Fruit fly (Drosophila melanogaster) whole organism, embryonic: ENCODE measurements around the gene CG6689.
A peak's percentile ranks its signal among the peaks of the same experiment; 100 is the strongest.

Source experiments
- Adf1 ChIP-seq: fragments of 200-800 bp; sonication (Bioruptor generic); IDR thresholded peaks from 2 replicates; pipeline ENCODE4 v1.3.6; 2022; ENCODE audit warnings: missing biosample characterization, missing genetic modification characterization
- Bdp1 ChIP-seq: fragments of 200-800 bp; sonication (Bioruptor generic); optimal IDR thresholded peaks from 3 replicates; lab custom pipeline; 2016; ENCODE audit warnings: missing biosample characterization, missing genetic modification characterization
- CG10321 ChIP-seq: fragments of 200-800 bp; sonication (Bioruptor generic); IDR thresholded peaks from 2 replicates; pipeline ENCODE4 v1.3.6; 2022; ENCODE audit warnings: missing biosample characterization, missing genetic modification characterization
- CG10959 ChIP-seq: fragments of 200-800 bp; sonication (Bioruptor generic); IDR thresholded peaks from 2 replicates; pipeline ENCODE4 v1.3.6; 2022; ENCODE audit warnings: missing biosample characterization, missing genetic modification characterization
- CG12219 ChIP-seq: fragments of 200-800 bp; sonication (Bioruptor generic); optimal IDR thresholded peaks from 3 replicates; lab custom pipeline; 2018; ENCODE audit warnings: missing biosample characterization, mild to moderate bottlenecking, missing genetic modification characterization
- CG12659 ChIP-seq: fragments of 200-800 bp; sonication (Bioruptor generic); optimal IDR thresholded peaks from 3 replicates; lab custom pipeline; 2017; ENCODE audit warnings: mild to moderate bottlenecking, missing biosample characterization, missing genetic modification reagents, missing genetic modification characterization
- CG12744 ChIP-seq: fragments of 200-800 bp; sonication (Bioruptor generic); optimal IDR thresholded peaks from 2 replicates; lab custom pipeline; 2016; ENCODE audit warnings: missing biosample characterization, missing genetic modification characterization
- CG13123 ChIP-seq: fragments of 200-800 bp; sonication (Bioruptor generic); optimal IDR thresholded peaks from 2 replicates; lab custom pipeline; 2016; ENCODE audit warnings: missing biosample characterization, missing genetic modification characterization
- CG13287 ChIP-seq: fragments of 200-800 bp; sonication (Bioruptor generic); IDR thresholded peaks from 2 replicates; pipeline ENCODE4 v1.3.6; 2022; ENCODE audit warnings: missing biosample characterization, missing genetic modification characterization; ENCODE audit not compliant: partially characterized antibody
- CG14667 ChIP-seq: fragments of 200-800 bp; sonication (Bioruptor generic); IDR thresholded peaks from 2 replicates; pipeline ENCODE4 v1.3.6; 2022; ENCODE audit warnings: missing biosample characterization, missing genetic modification characterization
- CG15601 ChIP-seq: fragments of 200-800 bp; sonication (Bioruptor generic); optimal IDR thresholded peaks from 3 replicates; lab custom pipeline; 2019; ENCODE audit warnings: missing biosample characterization, mild to moderate bottlenecking, missing genetic modification characterization, moderate library complexity
- CG17385 ChIP-seq: fragments of 200-800 bp; sonication (Bioruptor generic); optimal IDR thresholded peaks from 3 replicates; lab custom pipeline; 2018; ENCODE audit warnings: missing biosample characterization, mild to moderate bottlenecking, missing genetic modification characterization
- CG2120 ChIP-seq: fragments of 200-800 bp; sonication (Bioruptor generic); optimal IDR thresholded peaks from 3 replicates; lab custom pipeline; 2016; ENCODE audit warnings: missing biosample characterization, missing genetic modification characterization
- CG3065 ChIP-seq: fragments of 200-800 bp; sonication (Bioruptor generic); optimal IDR thresholded peaks from 2 replicates; lab custom pipeline; 2016; ENCODE audit warnings: missing biosample characterization, missing genetic modification characterization
- CG4854 ChIP-seq: fragments of 200-800 bp; sonication (Bioruptor generic); optimal IDR thresholded peaks from 2 replicates; lab custom pipeline; 2016; ENCODE audit warnings: missing biosample characterization, missing genetic modification characterization, inconsistent platforms
- CG7839 ChIP-seq: fragments of 200-800 bp; sonication (Bioruptor generic); optimal IDR thresholded peaks from 3 replicates; lab custom pipeline; 2018; ENCODE audit warnings: missing biosample characterization, mild to moderate bottlenecking, missing genetic modification characterization, moderate library complexity
- CG9817 ChIP-seq: fragments of 200-800 bp; sonication (Bioruptor generic); optimal IDR thresholded peaks from 2 replicates; lab custom pipeline; 2018; ENCODE audit warnings: missing biosample characterization, mild to moderate bottlenecking, missing genetic modification characterization, moderate library complexity
- CG9932 ChIP-seq: fragments of 200-800 bp; sonication (Bioruptor generic); IDR thresholded peaks from 2 replicates; pipeline ENCODE4 v1.3.6; 2022; ENCODE audit warnings: missing biosample characterization, missing genetic modification characterization
- Dll ChIP-seq: fragments of 200-800 bp; sonication (Bioruptor generic); IDR thresholded peaks from 4 replicates; pipeline ENCODE4 v1.3.6; 2022; ENCODE audit warnings: missing biosample characterization, missing genetic modification characterization; ENCODE audit not compliant: partially characterized antibody
- Fer3 ChIP-seq: fragments of 200-800 bp; sonication (Bioruptor generic); optimal IDR thresholded peaks from 2 replicates; lab custom pipeline; 2018; ENCODE audit warnings: missing biosample characterization, mild to moderate bottlenecking, missing genetic modification characterization, moderate library complexity
- HLH4C ChIP-seq: fragments of 200-800 bp; sonication (Bioruptor generic); IDR thresholded peaks from 3 replicates; pipeline ENCODE4 v1.3.6; 2022; ENCODE audit warnings: missing biosample characterization, missing genetic modification characterization; ENCODE audit not compliant: partially characterized antibody
- HmgD ChIP-seq: fragments of 200-800 bp; sonication (Bioruptor generic); optimal IDR thresholded peaks from 3 replicates; lab custom pipeline; 2016; ENCODE audit warnings: missing biosample characterization, missing genetic modification characterization
- Hr3 ChIP-seq: fragments of 200-800 bp; sonication (Bioruptor generic); optimal IDR thresholded peaks from 3 replicates; lab custom pipeline; 2016; ENCODE audit warnings: missing biosample characterization, missing genetic modification characterization
- Kr ChIP-seq: fragments of 200-800 bp; sonication (Bioruptor generic); optimal IDR thresholded peaks from 2 replicates; lab custom pipeline; 2017; ENCODE audit warnings: missing biosample characterization, mild to moderate bottlenecking, missing genetic modification characterization
- Lim3 ChIP-seq: fragments of 200-800 bp; sonication (Bioruptor generic); IDR thresholded peaks from 2 replicates; pipeline ENCODE4 v1.3.6; 2022; ENCODE audit warnings: missing biosample characterization, missing genetic modification characterization
- Oaz ChIP-seq: fragments of 200-800 bp; sonication (Bioruptor generic); IDR thresholded peaks from 2 replicates; pipeline ENCODE4 v1.3.6; 2022; ENCODE audit warnings: missing biosample characterization, missing genetic modification characterization
- Opbp ChIP-seq: fragments of 200-800 bp; sonication (Bioruptor generic); IDR thresholded peaks from 3 replicates; pipeline ENCODE4 v1.3.6; 2022; ENCODE audit warnings: missing biosample characterization, missing genetic modification characterization; ENCODE audit not compliant: partially characterized antibody
- Optix ChIP-seq: fragments of 200-800 bp; sonication (Bioruptor generic); IDR thresholded peaks from 3 replicates; pipeline ENCODE4 v1.3.6; 2022; ENCODE audit warnings: missing biosample characterization, missing genetic modification characterization
- Trl ChIP-seq, 3 experiments: fragments of >200 bp in 2 of 3; fragments of 200-800 bp in 1 of 3; sonication (Bioruptor generic) in 1 of 3; optimal IDR thresholded peaks; 2 replicates in 1 of 3; 3 replicates in 2 of 3; lab custom pipeline; 2016 to 2017; ENCODE audit warnings: missing biosample characterization in 1 of 3, missing genetic modification characterization in 1 of 3
- btn ChIP-seq: fragments of 200-800 bp; sonication (Bioruptor generic); optimal IDR thresholded peaks from 2 replicates; lab custom pipeline; 2016; ENCODE audit warnings: missing biosample characterization, missing genetic modification characterization
- exex ChIP-seq: fragments of 200-800 bp; sonication (Bioruptor generic); optimal IDR thresholded peaks from 4 replicates; lab custom pipeline; 2018; ENCODE audit warnings: missing biosample characterization, mild to moderate bottlenecking, missing genetic modification characterization, moderate library complexity
- eyg ChIP-seq: fragments of 200-800 bp; sonication (Bioruptor generic); optimal IDR thresholded peaks from 3 replicates; lab custom pipeline; 2016; ENCODE audit warnings: missing biosample characterization, missing genetic modification characterization
- fd3F ChIP-seq: fragments of 200-800 bp; sonication (Bioruptor generic); optimal IDR thresholded peaks from 2 replicates; lab custom pipeline; 2018; ENCODE audit warnings: missing biosample characterization, mild to moderate bottlenecking, missing genetic modification characterization, moderate library complexity
- grau ChIP-seq: fragments of 200-800 bp; optimal IDR thresholded peaks from 3 replicates; lab custom pipeline; 2019; ENCODE audit warnings: missing biosample characterization, mild to moderate bottlenecking, missing genetic modification characterization, moderate library complexity
- grn ChIP-seq: fragments of 200-800 bp; sonication (Bioruptor generic); optimal IDR thresholded peaks from 3 replicates; lab custom pipeline; 2017; ENCODE audit warnings: missing biosample characterization, missing genetic modification characterization
- hbn ChIP-seq: fragments of 200-800 bp; sonication (Bioruptor generic); IDR thresholded peaks from 2 replicates; pipeline ENCODE4 v1.3.6; 2022; ENCODE audit warnings: missing biosample characterization, missing genetic modification characterization; ENCODE audit not compliant: partially characterized antibody
- hkb ChIP-seq, 2 experiments: fragments of 200-800 bp in 1 of 2; fragments of >200 bp in 1 of 2; sonication (Bioruptor generic) in 1 of 2; IDR thresholded peaks in 1 of 2; optimal IDR thresholded peaks in 1 of 2; 2 replicates each; pipeline versions ENCODE4 v1.3.6 to Lab custom; 2017 to 2022; ENCODE audit warnings: missing biosample characterization in 1 of 2, missing genetic modification characterization in 1 of 2
- jumu ChIP-seq: fragments of 200-800 bp; sonication (Bioruptor generic); optimal IDR thresholded peaks from 3 replicates; lab custom pipeline; 2016; ENCODE audit warnings: missing biosample characterization, missing genetic modification characterization
- kah ChIP-seq: fragments of 200-800 bp; sonication (Bioruptor generic); optimal IDR thresholded peaks from 2 replicates; lab custom pipeline; 2018; ENCODE audit warnings: missing biosample characterization, mild to moderate bottlenecking, missing genetic modification characterization
- klu ChIP-seq: fragments of 200-800 bp; sonication (Bioruptor generic); IDR thresholded peaks from 2 replicates; pipeline ENCODE4 v1.3.6; 2022; ENCODE audit warnings: missing biosample characterization, missing genetic modification characterization
- lbe ChIP-seq: fragments of 200-800 bp; sonication (Bioruptor generic); optimal IDR thresholded peaks from 2 replicates; lab custom pipeline; 2016; ENCODE audit warnings: missing biosample characterization, mild to moderate bottlenecking, missing genetic modification characterization
- lmd ChIP-seq: fragments of 200-800 bp; sonication (Bioruptor generic); IDR thresholded peaks from 2 replicates; pipeline ENCODE4 v1.3.6; 2022; ENCODE audit warnings: missing biosample characterization, missing genetic modification characterization
- nerfin-2 ChIP-seq: fragments of 200-800 bp; sonication (Bioruptor generic); IDR thresholded peaks from 2 replicates; pipeline ENCODE4 v1.3.6; 2022; ENCODE audit warnings: missing biosample characterization, missing genetic modification characterization; ENCODE audit not compliant: partially characterized antibody
- sens ChIP-seq: fragments of 200-800 bp; sonication (Bioruptor generic); peaks from one replicate; lab custom pipeline; 2016; ENCODE audit warnings: missing biosample characterization, missing genetic modification characterization
- sisA ChIP-seq: fragments of 200-800 bp; sonication (Bioruptor generic); IDR thresholded peaks from 2 replicates; pipeline ENCODE4 v1.3.6; 2022; ENCODE audit warnings: missing biosample characterization, missing genetic modification characterization
- slou ChIP-seq: fragments of 200-800 bp; sonication (Bioruptor generic); optimal IDR thresholded peaks from 3 replicates; lab custom pipeline; 2016; ENCODE audit warnings: missing biosample characterization, missing genetic modification characterization
- sr ChIP-seq: fragments of 200-800 bp; sonication (Bioruptor generic); IDR thresholded peaks from 3 replicates; pipeline ENCODE4 v1.3.6; 2022; ENCODE audit warnings: missing biosample characterization, missing genetic modification characterization
- tup ChIP-seq: fragments of 200-800 bp; sonication (Bioruptor generic); optimal IDR thresholded peaks from 2 replicates; lab custom pipeline; 2016; ENCODE audit warnings: missing biosample characterization, mild to moderate bottlenecking, missing genetic modification characterization, moderate library complexity
- wdn ChIP-seq: fragments of 200-800 bp; sonication (Bioruptor generic); IDR thresholded peaks from 2 replicates; pipeline ENCODE4 v1.3.6; 2022; ENCODE audit warnings: missing biosample characterization, missing genetic modification characterization

CG6689 gene

DNA sequence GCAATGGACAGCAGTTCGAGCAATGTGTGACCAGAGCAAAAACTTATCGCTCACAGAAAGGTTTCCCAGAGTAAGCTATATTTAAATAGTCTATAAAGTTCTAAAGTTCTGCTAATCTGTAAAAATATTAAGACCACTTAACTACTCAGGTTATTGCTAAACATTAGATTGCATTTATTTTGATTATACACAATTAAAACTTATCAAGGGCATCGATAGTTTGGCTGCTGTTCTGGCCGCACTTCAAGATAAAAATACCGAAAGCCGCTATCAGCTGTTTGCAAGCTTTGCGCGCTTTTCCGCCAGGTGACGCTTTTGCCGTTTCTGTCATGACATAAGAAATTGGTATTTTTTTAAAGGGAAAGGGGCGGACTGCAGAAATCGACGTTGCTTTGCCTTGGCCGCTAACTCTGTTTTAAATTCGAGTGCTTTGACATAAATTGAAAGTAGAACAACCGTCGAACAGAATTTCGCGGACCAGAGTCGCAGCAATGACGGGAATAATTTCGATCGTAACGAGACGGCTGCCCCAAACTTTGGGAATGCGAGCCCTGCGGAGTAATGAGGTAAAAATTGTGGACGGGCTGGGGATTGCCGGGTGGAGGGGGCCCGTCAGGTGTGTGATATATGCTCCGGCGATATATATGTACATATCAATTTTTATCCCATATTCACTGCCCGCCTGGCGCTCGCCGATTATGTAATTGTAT, 24.2 kb upstream of the CG6689 start, which contains the start of the genes CG17734 and CG5214 (continued):
- TF ChIP-seq CG17385 (GFP tag; lab: Kevin White, UChicago) (no peak), Opbp (GFP tag; lab: Robert Waterston, UW) (peak; percentile 69; the same call in 2 of the 3 replicates), CG14667 (GFP tag; lab: Robert Waterston, UW) (no peak), CG10321 (GFP tag; lab: Robert Waterston, UW) (no peak), CG10959 (GFP tag; lab: Robert Waterston, UW) (no peak), tup (GFP tag; lab: Kevin White, UChicago) (no peak), Adf1 (peak; percentile 33; the same call in 1 of the 2 replicates), Bdp1 (GFP tag; lab: Kevin White, UChicago) (no peak), btn (GFP tag; lab: Kevin White, UChicago) (no peak), CG9932 (GFP tag; lab: Robert Waterston, UW) (no peak), Fer3 (tag; lab: Kevin White, UChicago) (no peak), grn (no peak), lmd (GFP tag; lab: Robert Waterston, UW) (no peak), sr (GFP tag; lab: Robert Waterston, UW) (no peak), hkb (optimal IDR thresholded peaks at IDR 0.05; lab: Kevin White, UChicago) (peak; percentile 78), hkb (GFP tag; IDR thresholded peaks at IDR 0.05; lab: Robert Waterston, UW) (no peak), Hr3 (GFP tag; lab: Kevin White, UChicago) (peak; percentile 65), CG15601 (no peak), CG3065 (GFP tag; lab: Kevin White, UChicago) (no peak), Trl (optimal IDR thresholded peaks at IDR 0.05; lab: Kevin White, UChicago) (no peak), Trl (GFP tag; optimal IDR thresholded peaks at IDR 0.05; lab: Kevin White, UChicago) (peak; percentile 34), Dll (GFP tag; lab: Robert Waterston, UW) (peak; percentile 87), sens (GFP tag; lab: Kevin White, UChicago) (peak; percentile 72), Optix (GFP tag; lab: Robert Waterston, UW) (no peak), CG4854 (GFP tag; lab: Kevin White, UChicago) (peak; percentile 23), CG9817 (tag; lab: Kevin White, UChicago) (no peak), CG13287 (GFP tag; lab: Robert Waterston, UW) (peak; percentile 86), exex (tag; lab: Kevin White, UChicago) (peak; percentile 35), jumu (GFP tag; lab: Kevin White, UChicago) (no peak), CG13123 (GFP tag; lab: Kevin White, UChicago) (peak; percentile 13), grau (tag; lab: Kevin White, UChicago) (no peak), CG7839 (tag; lab: Kevin White, UChicago) (no peak), Lim3 (GFP tag; lab: Robert Waterston, UW) (no peak), eyg (GFP tag; lab: Kevin White, UChicago) (peak; percentile 33), lbe (GFP tag; lab: Kevin White, UChicago) (no peak), HLH4C (GFP tag; lab: Robert Waterston, UW) (peak; percentile 58; the same call in 2 of the 3 replicates), kah (GFP tag; lab: Kevin White, UChicago) (no peak), klu (no peak), fd3F (no peak), CG2120 (GFP tag; lab: Kevin White, UChicago) (peak; percentile 35), CG12659 (GFP tag; lab: Kevin White, UChicago) (peak; percentile 86), hbn (GFP tag; lab: Robert Waterston, UW) (peak; percentile 66), slou (GFP tag; lab: Kevin White, UChicago) (peak; percentile 6), Oaz (GFP tag; lab: Robert Waterston, UW) (no peak), sisA (GFP tag; lab: Robert Waterston, UW) (no peak), HmgD (GFP tag; lab: Kevin White, UChicago) (peak; percentile 53), Kr (GFP tag; lab: Kevin White, UChicago) (no peak), CG12744 (GFP tag; lab: Kevin White, UChicago) (no peak), wdn (GFP tag; lab: Robert Waterston, UW) (no peak), CG12219 (GFP tag; lab: Kevin White, UChicago) (no peak), nerfin-2 (GFP tag; lab: Robert Waterston, UW) (no peak)
